Comparison of ENCODE assay signal across 1 fruit fly cellular context in the genomic region with DNA sequence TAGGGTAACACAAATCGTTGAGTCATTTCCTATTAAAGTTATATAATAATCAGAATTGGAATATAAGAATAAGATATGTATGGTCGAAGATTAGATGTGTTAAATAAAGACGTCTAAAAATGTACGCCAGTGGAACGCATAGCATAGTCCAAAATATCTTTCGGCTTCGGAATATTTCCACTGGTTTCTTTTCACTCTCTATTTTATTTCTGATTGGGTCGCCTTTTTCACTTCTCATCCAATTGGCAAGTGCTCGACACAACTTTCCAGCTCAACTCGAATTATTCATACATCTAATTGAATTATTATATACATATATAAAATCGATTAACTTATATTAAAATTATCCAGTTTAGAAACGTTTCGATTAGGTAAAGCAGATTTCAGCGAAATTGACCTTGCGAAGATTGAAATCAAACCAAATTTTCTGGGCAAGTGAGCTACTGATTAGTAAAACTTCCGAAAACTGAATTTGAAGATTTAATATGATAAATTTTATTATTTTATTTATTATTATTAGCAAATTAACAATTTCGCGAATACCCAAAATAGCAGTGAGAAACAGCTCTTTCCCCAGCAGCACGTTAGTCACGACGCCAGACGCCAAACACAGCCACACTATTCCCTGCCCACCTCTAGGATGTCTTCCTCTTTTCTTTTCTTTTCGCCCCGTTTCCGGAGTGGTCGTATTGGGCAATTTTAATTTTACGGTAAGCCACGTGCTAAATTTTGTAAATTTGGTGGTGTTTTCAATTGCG.
TF ChIP-seq lines count a peak whose summit lies in the region.

A gene (plus strand): TSS at position 653 of the 758 bp plus-strand sequence.

TF ChIP-seq in whole organism, embryonic, 481 proteins besides CTCF, POLR2A, EP300 and RAD21 (continued from another document and continues in another):
- peak; percentile 80 for TF ChIP-seq CHES-1-like (GFP tag; optimal IDR thresholded peaks at IDR 0.05; lab: Kevin White, UChicago)
- TF ChIP-seq B-H2 (GFP tag; optimal IDR thresholded peaks at IDR 0.05; lab: Kevin White, UChicago): peak; percentile 92
- 0 out of 2 replicates have a peak, but pooled peaks have one; percentile 25 for TF ChIP-seq CG17612 (GFP tag; IDR thresholded peaks at IDR 0.05; lab: Robert Waterston, UW)
- TF ChIP-seq CG17385 (GFP tag; optimal IDR thresholded peaks at IDR 0.05; lab: Kevin White, UChicago): peak; percentile 98
- peak; percentile 88 for TF ChIP-seq NFAT (GFP tag; IDR thresholded peaks at IDR 0.05; lab: Robert Waterston, UW)
- peak; percentile 63 for TF ChIP-seq CG10959 (GFP tag; IDR thresholded peaks at IDR 0.05; lab: Robert Waterston, UW)
- peak; percentile 64 for TF ChIP-seq CG6272 (GFP tag; IDR thresholded peaks at IDR 0.05; lab: Robert Waterston, UW)
- TF ChIP-seq CG11456 (GFP tag; IDR thresholded peaks at IDR 0.05; lab: Robert Waterston, UW): peak; percentile 94
- peak; percentile 65 to 81 for TF ChIP-seq Hr51 (GFP tag; optimal IDR thresholded peaks at IDR 0.05; lab: Kevin White, UChicago)
- TF ChIP-seq Pdp1 (GFP tag; optimal IDR thresholded peaks at IDR 0.05; lab: Kevin White, UChicago): peak; percentile 63 to 66
- peak; percentile 61 for TF ChIP-seq CG13287 (GFP tag; IDR thresholded peaks at IDR 0.05; lab: Robert Waterston, UW; ENCODE audit: partially characterized antibody)
- peak; percentile 92 for TF ChIP-seq CG7271 (tag; optimal IDR thresholded peaks at IDR 0.05; lab: Kevin White, UChicago)
- TF ChIP-seq CG12942 (GFP tag; optimal IDR thresholded peaks at IDR 0.05; lab: Kevin White, UChicago): peak; percentile 57
- peak; percentile 49 for TF ChIP-seq CG8359 (GFP tag; optimal IDR thresholded peaks at IDR 0.05; lab: Kevin White, UChicago; ENCODE audit: borderline replicate concordance)
- TF ChIP-seq Ssrp (tag; optimal IDR thresholded peaks at IDR 0.05; lab: Kevin White, UChicago): peak; percentile 56
- peak; percentile 68 for TF ChIP-seq HmgZ (tag; optimal IDR thresholded peaks at IDR 0.05; lab: Kevin White, UChicago)
- peak; percentile 62 for TF ChIP-seq gfzf (GFP tag; optimal IDR thresholded peaks at IDR 0.05; lab: Kevin White, UChicago)
- peak; percentile 72 for TF ChIP-seq CG3995 (GFP tag; optimal IDR thresholded peaks at IDR 0.05; lab: Kevin White, UChicago)
- TF ChIP-seq CG18599 (GFP tag; optimal IDR thresholded peaks at IDR 0.05; lab: Kevin White, UChicago): peak; percentile 84
- TF ChIP-seq NC2β (GFP tag; optimal IDR thresholded peaks at IDR 0.05; lab: Kevin White, UChicago): peak; percentile 91
- peak; percentile 75 for TF ChIP-seq CG16779 (GFP tag; IDR thresholded peaks at IDR 0.05; lab: Robert Waterston, UW)
- TF ChIP-seq CG4617 (GFP tag; optimal IDR thresholded peaks at IDR 0.05; lab: Kevin White, UChicago; ENCODE audit: borderline replicate concordance): peak; percentile 68
- peak; percentile 89 for TF ChIP-seq vvl (GFP tag; IDR thresholded peaks at IDR 0.05; lab: Robert Waterston, UW)
- TF ChIP-seq CG16863 (GFP tag; optimal IDR thresholded peaks at IDR 0.05; lab: Kevin White, UChicago): peak; percentile 67
- TF ChIP-seq btn (GFP tag; optimal IDR thresholded peaks at IDR 0.05; lab: Kevin White, UChicago): peak; percentile 83
- TF ChIP-seq z (GFP tag; IDR thresholded peaks at IDR 0.05; lab: Robert Waterston, UW): no peak
- no peak for TF ChIP-seq fru (optimal IDR thresholded peaks at IDR 0.05; lab: Kevin White, UChicago)
- peak; percentile 80 for TF ChIP-seq CG9876 (GFP tag; optimal IDR thresholded peaks at IDR 0.05; lab: Kevin White, UChicago)
- TF ChIP-seq CG18619 (GFP tag; optimal IDR thresholded peaks at IDR 0.05; lab: Kevin White, UChicago): peak; percentile 84
- peak; percentile 59 for TF ChIP-seq CG18262 (tag; optimal IDR thresholded peaks at IDR 0.05; lab: Kevin White, UChicago)
- TF ChIP-seq Hr78 (GFP tag; optimal IDR thresholded peaks at IDR 0.05; lab: Kevin White, UChicago): peak in 1 of 2 experiments; percentile 27
- TF ChIP-seq seq (GFP tag; IDR thresholded peaks at IDR 0.05; lab: Robert Waterston, UW): peak; percentile 80
- peak; percentile 53 for TF ChIP-seq Usf (GFP tag; optimal IDR thresholded peaks at IDR 0.05; lab: Kevin White, UChicago)
- peak; percentile 51 for TF ChIP-seq cwo (GFP tag; optimal IDR thresholded peaks at IDR 0.05; lab: Kevin White, UChicago)
- TF ChIP-seq CG30403 (GFP tag; optimal IDR thresholded peaks at IDR 0.05; lab: Kevin White, UChicago): peak; percentile 68
- TF ChIP-seq CG10654 (GFP tag; optimal IDR thresholded peaks at IDR 0.05; lab: Kevin White, UChicago): peak; percentile 65
- peak; percentile 78 for TF ChIP-seq CG14050 (GFP tag; IDR thresholded peaks at IDR 0.05; lab: Robert Waterston, UW)
- peak; percentile 66 for TF ChIP-seq dimm (GFP tag; IDR thresholded peaks at IDR 0.05; lab: Robert Waterston, UW)
- TF ChIP-seq CG11723 (GFP tag; optimal IDR thresholded peaks at IDR 0.05; lab: Kevin White, UChicago): peak; percentile 86
- no peak for TF ChIP-seq CG2199 (GFP tag; IDR thresholded peaks at IDR 0.05; lab: Robert Waterston, UW)
- peak; percentile 46 for TF ChIP-seq Xrp1 (GFP tag; IDR thresholded peaks at IDR 0.05; lab: Robert Waterston, UW)
- peak; percentile 84 for TF ChIP-seq CG30020 (tag; optimal IDR thresholded peaks at IDR 0.05; lab: Kevin White, UChicago)
- peak; percentile 71 for TF ChIP-seq da (GFP tag; optimal IDR thresholded peaks at IDR 0.05; lab: Kevin White, UChicago)
- TF ChIP-seq CG3163 (GFP tag; optimal IDR thresholded peaks at IDR 0.05; lab: Kevin White, UChicago): peak; percentile 50
- peak; percentile 60 for TF ChIP-seq Oli (tag; optimal IDR thresholded peaks at IDR 0.05; lab: Kevin White, UChicago)
- peak; percentile 95 for TF ChIP-seq dm (GFP tag; optimal IDR thresholded peaks at IDR 0.05; lab: Kevin White, UChicago)
- 0 out of 2 replicates have a peak, but pooled peaks have one; percentile 16 for TF ChIP-seq toy (GFP tag; IDR thresholded peaks at IDR 0.05; lab: Robert Waterston, UW)
- TF ChIP-seq fd3F (GFP tag; optimal IDR thresholded peaks at IDR 0.05; lab: Kevin White, UChicago): peak; percentile 60
- peak; percentile 79 for TF ChIP-seq HmgD (GFP tag; optimal IDR thresholded peaks at IDR 0.05; lab: Kevin White, UChicago)
- peak; percentile 63 for TF ChIP-seq CG8944 (GFP tag; optimal IDR thresholded peaks at IDR 0.05; lab: Kevin White, UChicago)
- peak; percentile 67 for TF ChIP-seq grau (tag; optimal IDR thresholded peaks at IDR 0.05; lab: Kevin White, UChicago)
- TF ChIP-seq exex (tag; optimal IDR thresholded peaks at IDR 0.05; lab: Kevin White, UChicago): peak; percentile 52
- peak; percentile 51 for TF ChIP-seq Myb (GFP tag; optimal IDR thresholded peaks at IDR 0.05; lab: Kevin White, UChicago)
- TF ChIP-seq CG15479 (GFP tag; optimal IDR thresholded peaks at IDR 0.05; lab: Kevin White, UChicago): no peak
- TF ChIP-seq bab2 (GFP tag; optimal IDR thresholded peaks at IDR 0.05; lab: Kevin White, UChicago): peak; percentile 44
- TF ChIP-seq Atf-2 (GFP tag; optimal IDR thresholded peaks at IDR 0.05; lab: Kevin White, UChicago): peak; percentile 24
- peak; percentile 53 for TF ChIP-seq tio (GFP tag; optimal IDR thresholded peaks at IDR 0.05; lab: Kevin White, UChicago)
- TF ChIP-seq CG1233 (GFP tag; optimal IDR thresholded peaks at IDR 0.05; lab: Kevin White, UChicago): peak; percentile 85
- TF ChIP-seq CG13424 (tag; optimal IDR thresholded peaks at IDR 0.05; lab: Kevin White, UChicago): peak; percentile 66
- TF ChIP-seq zfh2 (GFP tag; optimal IDR thresholded peaks at IDR 0.05; lab: Kevin White, UChicago): peak; percentile 72
- peak; percentile 61; the same call in 2 of the 3 replicates for TF ChIP-seq Doc3 (GFP tag; IDR thresholded peaks at IDR 0.05; lab: Robert Waterston, UW; ENCODE audit: partially characterized antibody)
- peak; percentile 82 for TF ChIP-seq dysf (GFP tag; IDR thresholded peaks at IDR 0.05; lab: Robert Waterston, UW)
- TF ChIP-seq hkb (optimal IDR thresholded peaks at IDR 0.05; lab: Kevin White, UChicago): no peak
- peak; percentile 86 for TF ChIP-seq hkb (GFP tag; IDR thresholded peaks at IDR 0.05; lab: Robert Waterston, UW)
- TF ChIP-seq CG2202 (tag; optimal IDR thresholded peaks at IDR 0.05; lab: Kevin White, UChicago): peak; percentile 73
- TF ChIP-seq Lhr (GFP tag; optimal IDR thresholded peaks at IDR 0.05; lab: Kevin White, UChicago): peak; percentile 40
- TF ChIP-seq CG13775 (GFP tag; optimal IDR thresholded peaks at IDR 0.05; lab: Kevin White, UChicago): peak; percentile 90
- peak; percentile 30 for TF ChIP-seq run (tag; optimal IDR thresholded peaks at IDR 0.05; lab: Kevin White, UChicago)
- peak; percentile 60 for TF ChIP-seq Dip3 (GFP tag; optimal IDR thresholded peaks at IDR 0.05; lab: Kevin White, UChicago)
- no peak for TF ChIP-seq danr (GFP tag; IDR thresholded peaks at IDR 0.05; lab: Robert Waterston, UW)
- no peak for TF ChIP-seq Dfd (GFP tag; optimal IDR thresholded peaks at IDR 0.05; lab: Kevin White, UChicago)
- TF ChIP-seq E2f1 (GFP tag; IDR thresholded peaks at IDR 0.05; lab: Robert Waterston, UW): peak; percentile 77
- TF ChIP-seq rib (GFP tag; IDR thresholded peaks at IDR 0.05; lab: Robert Waterston, UW): peak; percentile 42; the same call in 1 of the 2 replicates
- TF ChIP-seq CG12236 (GFP tag; optimal IDR thresholded peaks at IDR 0.05; lab: Kevin White, UChicago): peak; percentile 42
- peak; percentile 48 for TF ChIP-seq CG16815 (GFP tag; optimal IDR thresholded peaks at IDR 0.05; lab: Kevin White, UChicago)
- TF ChIP-seq Lpt (GFP tag; optimal IDR thresholded peaks at IDR 0.05; lab: Kevin White, UChicago): no peak
- TF ChIP-seq otp (GFP tag; IDR thresholded peaks at IDR 0.05; lab: Robert Waterston, UW): peak; percentile 95
- TF ChIP-seq CG16813 (GFP tag; IDR thresholded peaks at IDR 0.05; lab: Robert Waterston, UW; ENCODE audit: partially characterized antibody): peak; percentile 78
- peak; percentile 61 for TF ChIP-seq slou (GFP tag; optimal IDR thresholded peaks at IDR 0.05; lab: Kevin White, UChicago)
- no peak for TF ChIP-seq HLH4C (GFP tag; IDR thresholded peaks at IDR 0.05; lab: Robert Waterston, UW; ENCODE audit: partially characterized antibody)
- TF ChIP-seq en (GFP tag; optimal IDR thresholded peaks at IDR 0.05; lab: Kevin White, UChicago): peak; percentile 54
- peak; percentile 97 for TF ChIP-seq chm (GFP tag; IDR thresholded peaks at IDR 0.05; lab: Robert Waterston, UW)
- TF ChIP-seq CG10274 (GFP tag; optimal IDR thresholded peaks at IDR 0.05; lab: Kevin White, UChicago): peak; percentile 65
- peak; percentile 97 for TF ChIP-seq ci (GFP tag; IDR thresholded peaks at IDR 0.05; lab: Robert Waterston, UW)
- peak; percentile 60 for TF ChIP-seq CG42726 (GFP tag; IDR thresholded peaks at IDR 0.05; lab: Robert Waterston, UW; ENCODE audit: partially characterized antibody)
- TF ChIP-seq cg (GFP tag; optimal IDR thresholded peaks at IDR 0.05; lab: Kevin White, UChicago): no peak
- peak; percentile 85 for TF ChIP-seq CG6254 (GFP tag; optimal IDR thresholded peaks at IDR 0.05; lab: Kevin White, UChicago)
- TF ChIP-seq Hey (tag; optimal IDR thresholded peaks at IDR 0.05; lab: Kevin White, UChicago): peak; percentile 69
- peak; percentile 64; the same call in 1 of the 2 replicates for TF ChIP-seq Ptx1 (GFP tag; IDR thresholded peaks at IDR 0.05; lab: Robert Waterston, UW)
- TF ChIP-seq CG18764 (GFP tag; optimal IDR thresholded peaks at IDR 0.05; lab: Kevin White, UChicago): peak; percentile 71
- peak; percentile 48 for TF ChIP-seq CG7372 (GFP tag; IDR thresholded peaks at IDR 0.05; lab: Robert Waterston, UW)
- peak; percentile 94 for TF ChIP-seq CG7357 (GFP tag; IDR thresholded peaks at IDR 0.05; lab: Robert Waterston, UW)
- TF ChIP-seq CG6683 (GFP tag; optimal IDR thresholded peaks at IDR 0.05; lab: Kevin White, UChicago): peak; percentile 61
- peak; percentile 62 for TF ChIP-seq CG8388 (GFP tag; optimal IDR thresholded peaks at IDR 0.05; lab: Kevin White, UChicago)
- no peak for TF ChIP-seq CG15073 (GFP tag; optimal IDR thresholded peaks at IDR 0.05; lab: Kevin White, UChicago)
- peak; percentile 74 for TF ChIP-seq Gug (GFP tag; IDR thresholded peaks at IDR 0.05; lab: Robert Waterston, UW)
- peak; percentile 91 for TF ChIP-seq slbo (GFP tag; IDR thresholded peaks at IDR 0.05; lab: Robert Waterston, UW)
- peak; percentile 41 for TF ChIP-seq Blimp-1 (GFP tag; optimal IDR thresholded peaks at IDR 0.05; lab: Kevin White, UChicago)
- TF ChIP-seq Dll (GFP tag; IDR thresholded peaks at IDR 0.05; lab: Robert Waterston, UW; ENCODE audit: partially characterized antibody): peak; percentile 59; the same call in 1 of the 4 replicates
- peak; percentile 17 for TF ChIP-seq CG14965 (GFP tag; optimal IDR thresholded peaks at IDR 0.05; lab: Kevin White, UChicago; ENCODE audit: borderline replicate concordance)
- no peak for TF ChIP-seq abd-A (tag; optimal IDR thresholded peaks at IDR 0.05; lab: Kevin White, UChicago)
- peak; percentile 74 for TF ChIP-seq zen (tag; optimal IDR thresholded peaks at IDR 0.05; lab: Kevin White, UChicago)
- no peak for TF ChIP-seq tll (GFP tag; optimal IDR thresholded peaks at IDR 0.05; lab: Kevin White, UChicago)
- peak; percentile 88 for TF ChIP-seq CG12219 (GFP tag; optimal IDR thresholded peaks at IDR 0.05; lab: Kevin White, UChicago)
- TF ChIP-seq gem (tag; optimal IDR thresholded peaks at IDR 0.05; lab: Kevin White, UChicago): peak; percentile 65
- peak; percentile 63 for TF ChIP-seq Ada2b (GFP tag; IDR thresholded peaks at IDR 0.05; lab: Robert Waterston, UW)
- peak; percentile 77 for TF ChIP-seq CG17359 (tag; optimal IDR thresholded peaks at IDR 0.05; lab: Kevin White, UChicago)
- TF ChIP-seq lov (optimal IDR thresholded peaks at IDR 0.05; lab: Kevin White, UChicago): no peak
- TF ChIP-seq lov (GFP tag; IDR thresholded peaks at IDR 0.05; lab: Robert Waterston, UW): peak; percentile 95
- TF ChIP-seq zen2 (GFP tag; IDR thresholded peaks at IDR 0.05; lab: Robert Waterston, UW; ENCODE audit: partially characterized antibody): no peak
- TF ChIP-seq CG31388 (GFP tag; optimal IDR thresholded peaks at IDR 0.05; lab: Kevin White, UChicago): no peak
- TF ChIP-seq Rx (GFP tag; IDR thresholded peaks at IDR 0.05; lab: Robert Waterston, UW): peak; percentile 80
- peak; percentile 59 for TF ChIP-seq dmrt99B (tag; optimal IDR thresholded peaks at IDR 0.05; lab: Kevin White, UChicago)
- TF ChIP-seq eyg (GFP tag; optimal IDR thresholded peaks at IDR 0.05; lab: Kevin White, UChicago): peak; percentile 79
- TF ChIP-seq CG2889 (GFP tag; IDR thresholded peaks at IDR 0.05; lab: Robert Waterston, UW): peak; percentile 59; the same call in 1 of the 3 replicates
- TF ChIP-seq CG5245 (GFP tag; optimal IDR thresholded peaks at IDR 0.05; lab: Kevin White, UChicago): peak; percentile 64
- TF ChIP-seq pita (GFP tag; optimal IDR thresholded peaks at IDR 0.05; lab: Kevin White, UChicago): no peak
- TF ChIP-seq CG1603 (tag; optimal IDR thresholded peaks at IDR 0.05; lab: Kevin White, UChicago): peak; percentile 75
- peak; percentile 82 for TF ChIP-seq sqz (GFP tag; optimal IDR thresholded peaks at IDR 0.05; lab: Kevin White, UChicago)
